Fruit fly (Drosophila melanogaster): ENCODE measurements around the gene CG45493.
"Not testable (repeated sequence)": the region's sequence is repeated elsewhere in the genome, so short reads cannot be mapped to it uniquely, and the experiment has no call there.

DNA sequence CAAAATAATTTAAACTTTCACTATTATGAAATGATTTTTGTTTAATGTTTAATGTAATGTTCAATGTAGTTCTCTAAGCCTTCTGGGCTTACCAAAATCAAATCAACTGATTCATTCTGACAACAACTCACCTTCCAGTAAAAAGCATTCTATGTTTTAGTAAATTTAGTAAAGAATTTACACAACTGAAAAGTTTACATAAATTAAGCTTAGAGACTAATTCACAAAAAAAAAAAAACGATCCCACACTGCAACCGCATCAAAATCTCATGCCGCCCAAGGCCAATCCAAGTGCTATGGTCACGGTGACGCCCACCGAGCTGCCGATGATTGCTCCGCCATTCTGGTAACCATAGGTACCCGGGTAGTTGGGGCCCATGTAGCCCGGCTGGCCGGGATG is 33.5 kb downstream of the CG45493 start, which contains the start of gene CG45487:
- TF ChIP-seq Dll, pan (optimal IDR thresholded peaks at IDR 0.05): not testable (repeated sequence)

Data from whole organism.